Fruit fly (Drosophila melanogaster): ENCODE measurements around the gene CG18420.

dm6 chr2L:14784498-14784897 lies 11.9 kb downstream of the CG18420 start, which contains the start of gene CG18636:
- TF ChIP-seq pan (optimal IDR thresholded peaks at IDR 0.05): no peak
- no peak for TF ChIP-seq Dfd (GFP tag; optimal IDR thresholded peaks at IDR 0.05)
- no peak for TF ChIP-seq Mio (GFP tag; optimal IDR thresholded peaks at IDR 0.05)
- no peak for TF ChIP-seq Hnf4 (GFP tag; optimal IDR thresholded peaks at IDR 0.05)
- TF ChIP-seq psq (GFP tag; optimal IDR thresholded peaks at IDR 0.05): no peak
- no peak for TF ChIP-seq Hr78 (GFP tag; optimal IDR thresholded peaks at IDR 0.05)
- no peak for TF ChIP-seq sage (GFP tag; optimal IDR thresholded peaks at IDR 0.05)
- TF ChIP-seq woc (GFP tag; optimal IDR thresholded peaks at IDR 0.05): no peak
- no peak for TF ChIP-seq N (GFP tag; optimal IDR thresholded peaks at IDR 0.05)
- no peak for TF ChIP-seq OdsH (GFP tag; optimal IDR thresholded peaks at IDR 0.05)
- TF ChIP-seq h (GFP tag; optimal IDR thresholded peaks at IDR 0.05): no peak
- no peak for TF ChIP-seq Abd-B (GFP tag; optimal IDR thresholded peaks at IDR 0.05)
- no peak for TF ChIP-seq Jra (GFP tag; optimal IDR thresholded peaks at IDR 0.05)

Measured in whole organism, wandering third instar larva.